Worm (Caenorhabditis elegans) whole organism, late embryonic: ENCODE measurements around the gene deg-1.

Experiments used
- K02D7.2 ChIP-seq: sonication (generic microtip); optimal IDR thresholded peaks from 2 replicates; lab custom pipeline; 2017; ENCODE audit warnings: mild to moderate bottlenecking, missing genetic modification characterization, missing compliant biosample characterization
- ceh-6 ChIP-seq: fragments of 200-800 bp; sonication (Bioruptor generic); optimal IDR thresholded peaks from 2 replicates; lab custom pipeline; 2018; ENCODE audit warnings: mild to moderate bottlenecking, missing genetic modification characterization, missing compliant biosample characterization
- ceh-9 ChIP-seq: sonication (generic microtip); optimal IDR thresholded peaks from 2 replicates; lab custom pipeline; 2016; ENCODE audit warnings: mild to moderate bottlenecking, missing genetic modification characterization, inconsistent platforms, missing compliant biosample characterization
- ets-4 ChIP-seq: sonication (generic microtip); optimal IDR thresholded peaks from 2 replicates; lab custom pipeline; 2016; ENCODE audit warnings: missing genetic modification characterization, missing compliant biosample characterization
- fkh-10 ChIP-seq: fragments of 150-350 bp; optimal IDR thresholded peaks from 2 replicates; lab custom pipeline; 2014; ENCODE audit warnings: missing biosample characterization, missing genetic modification reagents, missing genetic modification characterization
- pha-4 ChIP-seq: fragments of 150-350 bp; optimal IDR thresholded peaks from 2 replicates; lab custom pipeline; 2018; ENCODE audit warnings: missing biosample characterization, missing genetic modification reagents, missing genetic modification characterization

DNA sequence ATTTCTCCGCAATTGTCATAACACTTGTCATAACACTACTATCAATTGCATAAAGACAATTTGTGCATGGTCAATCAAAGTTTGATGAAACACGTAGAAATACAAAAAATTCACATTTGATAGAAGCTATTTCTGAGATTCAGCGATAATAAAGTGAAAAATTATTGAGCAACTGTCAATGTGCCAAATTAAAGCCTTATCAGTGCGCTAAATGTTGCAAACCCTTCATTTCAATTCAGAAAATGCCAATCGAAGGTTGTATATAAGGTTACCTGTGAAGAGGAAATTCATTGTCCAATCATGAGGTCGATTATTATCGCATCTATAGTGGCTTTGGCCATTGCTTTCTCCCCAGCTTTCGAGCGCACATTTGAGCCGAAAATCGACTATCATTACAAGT lies 25.3 kb upstream of the deg-1 start, which contains the start of gene vit-1:
- TF ChIP-seq ceh-6 (GFP tag; lab: Kevin White, UChicago) (no peak), ceh-9 (no peak), pha-4 (tag; lab: Kevin White, UChicago) (no peak), K02D7.2 (tag; lab: Kevin White, UChicago) (no peak), fkh-10 (GFP tag; lab: Kevin White, UChicago) (no peak), ets-4 (tag; lab: Kevin White, UChicago) (no peak)
